Worm (Caenorhabditis elegans) whole organism, midembryonic: ENCODE data around the gene unc-2.

Experiments
- T22C8.4 ChIP-seq: fragments of 200-800 bp; sonication (Bioruptor generic); IDR thresholded peaks from 2 replicates; pipeline ENCODE4 v1.3.6; 2022; ENCODE audit warnings: missing genetic modification characterization, missing compliant biosample characterization
- cog-1 ChIP-seq: sonication (generic microtip); optimal IDR thresholded peaks from 2 replicates; lab custom pipeline; 2016; ENCODE audit warnings: missing genetic modification characterization, missing compliant biosample characterization
- flt-1 ChIP-seq: fragments of 200-800 bp; sonication (Bioruptor generic); IDR thresholded peaks from 2 replicates; pipeline ENCODE4 v1.3.6; 2022; ENCODE audit warnings: missing genetic modification characterization, missing compliant biosample characterization
- klf-2 ChIP-seq: fragments of 200-800 bp; sonication (Bioruptor generic); conservative IDR thresholded peaks from 2 replicates; pipeline ENCODE4 v1.3.6; 2022; ENCODE audit warnings: missing genetic modification reagents, missing genetic modification characterization, missing compliant biosample characterization
- med-1 ChIP-seq: sonication (generic microtip); optimal IDR thresholded peaks from 2 replicates; lab custom pipeline; 2017; ENCODE audit warnings: missing genetic modification characterization, mild to moderate bottlenecking, missing compliant biosample characterization, antibody characterized with exemption, missing genetic modification reagents; ENCODE audit not compliant: insufficient read depth
- ref-1 ChIP-seq: fragments of 200-800 bp; sonication (Bioruptor generic); conservative IDR thresholded peaks from 2 replicates; pipeline ENCODE4 v1.3.6; 2022; ENCODE audit warnings: missing genetic modification reagents, missing genetic modification characterization, missing compliant biosample characterization
- tab-1 ChIP-seq: fragments of 200-800 bp; sonication (Bioruptor generic); IDR thresholded peaks from 2 replicates; pipeline ENCODE4 v1.3.6; 2022; ENCODE audit warnings: missing genetic modification characterization, missing compliant biosample characterization
- ztf-23 ChIP-seq: fragments of 200-800 bp; sonication (Bioruptor generic); IDR thresholded peaks from 2 replicates; pipeline ENCODE4 v1.3.6; 2022; ENCODE audit warnings: missing genetic modification reagents, missing genetic modification characterization, missing compliant biosample characterization
- ztf-29 ChIP-seq: fragments of 200-800 bp; sonication (Bioruptor generic); IDR thresholded peaks from 2 replicates; pipeline ENCODE4 v1.3.6; 2022; ENCODE audit warnings: missing genetic modification reagents, missing genetic modification characterization, missing compliant biosample characterization

The unc-2 gene

ce11 chrX:2712984-2713383 lies 50.3 kb downstream of the unc-2 start:
- TF ChIP-seq cog-1 (tag; lab: Kevin White, UChicago) = peak; percentile 26
- no peak for TF ChIP-seq ref-1 (GFP tag; lab: Robert Waterston, UW)

- TF ChIP-seq cog-1 (tag; lab: Kevin White, UChicago) = no peak
- TF ChIP-seq ztf-23 (GFP tag; lab: Robert Waterston, UW) = no peak
- no peak for TF ChIP-seq T22C8.4 (GFP tag; lab: Robert Waterston, UW)
- no peak for TF ChIP-seq tab-1 (GFP tag; lab: Robert Waterston, UW)
- TF ChIP-seq ref-1 (GFP tag; lab: Robert Waterston, UW) = no peak
Observed at ce11 chrX:2709183-2709582, 54.1 kb downstream of the unc-2 start.

DNA sequence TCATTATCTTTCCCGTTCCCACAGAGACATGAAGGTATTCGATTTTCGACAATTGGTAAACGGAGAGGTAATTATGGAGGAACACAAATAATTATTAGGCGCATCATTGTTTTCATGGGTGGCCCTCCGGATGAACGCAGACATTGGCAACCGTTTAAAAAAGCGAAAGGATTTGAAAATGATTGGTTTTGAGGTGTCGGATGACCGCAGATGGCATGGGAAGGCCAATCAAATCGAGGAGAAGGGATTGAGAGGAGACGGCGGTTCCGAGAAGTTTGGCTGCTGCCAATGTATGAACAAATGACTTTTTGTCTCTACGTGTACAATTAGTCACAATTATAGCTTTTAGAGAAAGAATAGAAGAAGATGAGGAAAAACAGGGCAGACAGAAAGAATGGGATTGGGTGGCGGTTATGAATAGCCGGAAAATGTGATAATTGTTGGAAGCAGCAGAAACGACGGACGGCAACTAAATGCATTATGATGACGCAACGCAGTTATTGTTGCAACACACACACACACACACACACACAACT lies 55.8 kb downstream of the unc-2 start:
- TF ChIP-seq ztf-29 (GFP tag; lab: Robert Waterston, UW) = no peak
- no peak for TF ChIP-seq cog-1 (tag; lab: Kevin White, UChicago)
- TF ChIP-seq T22C8.4 (GFP tag; lab: Robert Waterston, UW) = no peak
- no peak for TF ChIP-seq flt-1
- no peak for TF ChIP-seq tab-1 (GFP tag; lab: Robert Waterston, UW)
- TF ChIP-seq ztf-23 (GFP tag; lab: Robert Waterston, UW) = no peak
- TF ChIP-seq klf-2 (GFP tag; lab: Robert Waterston, UW) = no peak
- no peak for TF ChIP-seq ref-1 (GFP tag; lab: Robert Waterston, UW)
- TF ChIP-seq med-1 = no peak

- TF ChIP-seq flt-1 (peak; percentile 64), ztf-29 (GFP tag; lab: Robert Waterston, UW) (0 out of 2 replicates have a peak, but pooled peaks have one; percentile 13), ref-1 (GFP tag; lab: Robert Waterston, UW) (no peak), klf-2 (GFP tag; lab: Robert Waterston, UW) (peak; percentile 51; the same call in 1 of the 2 replicates)
Observed at ce11 chrX:2705809-2706378, 57.4 kb downstream of the unc-2 start, which contains the start of gene igcm-3. Gene igcm-3, minus strand, starts transcription at chrX:2705859.

DNA sequence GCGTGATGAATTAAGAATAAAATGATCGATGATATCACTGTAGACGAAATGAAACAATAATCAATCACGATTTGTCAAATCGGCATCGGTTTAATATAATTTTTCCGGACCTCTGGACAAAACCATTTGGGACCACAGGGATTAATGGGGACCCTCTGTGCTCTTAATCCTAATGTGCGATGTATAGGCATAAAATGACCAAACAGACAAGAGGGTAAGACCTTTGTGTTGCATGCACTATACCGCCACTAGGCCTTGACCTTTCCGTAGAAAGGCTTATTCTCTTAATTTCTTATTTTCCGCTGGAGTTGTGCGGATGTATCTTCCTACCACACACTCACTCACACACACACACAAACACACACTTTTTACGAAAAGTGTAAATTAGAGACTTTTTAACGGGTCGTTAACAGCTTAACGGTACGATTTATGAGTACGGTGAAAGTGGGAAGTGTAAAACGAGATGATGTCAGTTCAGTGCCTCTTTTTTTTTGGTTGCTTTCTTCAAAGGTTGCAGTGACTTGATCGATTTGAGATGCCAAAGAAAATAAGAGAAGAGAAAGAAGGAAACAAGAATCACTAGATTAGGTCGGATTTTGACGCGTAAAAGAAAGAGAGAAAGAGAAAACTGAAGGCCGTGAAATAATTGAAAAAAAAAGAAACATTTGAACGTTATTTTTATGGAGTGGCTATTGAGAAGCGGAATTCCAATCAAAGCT lies 58.4 kb downstream of the unc-2 start:
- TF ChIP-seq T22C8.4 (GFP tag; lab: Robert Waterston, UW) (no peak), flt-1 (no peak), cog-1 (tag; lab: Kevin White, UChicago) (no peak), tab-1 (GFP tag; lab: Robert Waterston, UW) (0 out of 2 replicates have a peak, but pooled peaks have one; percentile 38), med-1 (no peak), ref-1 (GFP tag; lab: Robert Waterston, UW) (no peak)

ce11 chrX:2703887-2704286 lies 59.4 kb downstream of the unc-2 start:
- TF ChIP-seq ref-1 (GFP tag; lab: Robert Waterston, UW) (no peak), med-1 (no peak), klf-2 (GFP tag; lab: Robert Waterston, UW) (no peak), tab-1 (GFP tag; lab: Robert Waterston, UW) (no peak), T22C8.4 (GFP tag; lab: Robert Waterston, UW) (no peak), ztf-23 (GFP tag; lab: Robert Waterston, UW) (no peak), cog-1 (tag; lab: Kevin White, UChicago) (no peak), flt-1 (no peak), ztf-29 (GFP tag; lab: Robert Waterston, UW) (no peak)

DNA sequence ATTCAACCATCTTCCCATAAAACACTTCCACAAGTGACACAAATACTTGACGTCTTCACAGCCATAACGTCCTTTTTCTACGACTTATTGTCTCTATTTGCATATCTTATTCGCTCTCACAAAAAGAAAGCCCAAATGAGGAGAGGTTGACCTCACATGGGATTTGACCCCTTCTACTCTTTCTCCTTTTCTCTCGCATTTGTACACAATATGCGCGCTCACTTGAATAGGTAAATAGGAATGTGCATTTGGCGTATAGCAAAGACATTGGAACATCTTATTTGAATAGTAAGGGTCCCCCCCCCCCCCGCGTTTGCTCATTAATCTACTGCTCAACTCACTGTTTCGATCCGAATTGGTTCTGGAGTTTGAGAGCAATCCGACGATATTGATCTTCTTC lies 62.7 kb downstream of the unc-2 start:
- TF ChIP-seq T22C8.4 (GFP tag; lab: Robert Waterston, UW) = no peak
- no peak for TF ChIP-seq klf-2 (GFP tag; lab: Robert Waterston, UW)
- peak; percentile 69; the same call in 1 of the 2 replicates for TF ChIP-seq ztf-29 (GFP tag; lab: Robert Waterston, UW)

ce11 chrX:2698197-2698800 lies 65.0 kb downstream of the unc-2 start:
- TF ChIP-seq ztf-29 (GFP tag; lab: Robert Waterston, UW) = no peak
- no peak for TF ChIP-seq med-1
- TF ChIP-seq ztf-23 (GFP tag; lab: Robert Waterston, UW) = no peak
- no peak for TF ChIP-seq T22C8.4 (GFP tag; lab: Robert Waterston, UW)
- no peak for TF ChIP-seq tab-1 (GFP tag; lab: Robert Waterston, UW)

- TF ChIP-seq flt-1 (peak; percentile 53; the same call in 1 of the 2 replicates), cog-1 (tag; lab: Kevin White, UChicago) (no peak), ztf-29 (GFP tag; lab: Robert Waterston, UW) (no peak)
Observed at ce11 chrX:2697645-2698044, 65.7 kb downstream of the unc-2 start.

- TF ChIP-seq ztf-23 (GFP tag; lab: Robert Waterston, UW) (no peak), klf-2 (GFP tag; lab: Robert Waterston, UW) (no peak), tab-1 (GFP tag; lab: Robert Waterston, UW) (no peak), flt-1 (no peak), T22C8.4 (GFP tag; lab: Robert Waterston, UW) (no peak), med-1 (no peak), ref-1 (GFP tag; lab: Robert Waterston, UW) (no peak), cog-1 (tag; lab: Kevin White, UChicago) (no peak), ztf-29 (GFP tag; lab: Robert Waterston, UW) (no peak)
Observed at ce11 chrX:2696563-2696962, 66.8 kb downstream of the unc-2 start.
